Fruit fly (Drosophila melanogaster) whole organism, embryonic: Measurements from ENCODE around the gene CG7627.

ENCODE experiments used
- Aef1 ChIP-seq: fragments of 200-800 bp; sonication (Bioruptor generic); IDR thresholded peaks from 3 replicates; pipeline ENCODE4 v1.3.6; 2022; ENCODE audit warnings: missing biosample characterization, missing genetic modification characterization
- Antp ChIP-seq: fragments of 200-800 bp; sonication (Bioruptor generic); optimal IDR thresholded peaks from 3 replicates; lab custom pipeline; 2016; ENCODE audit warnings: missing biosample characterization, missing genetic modification characterization
- BEAF-32 ChIP-seq: fragments of 200-800 bp; sonication (Bioruptor generic); optimal IDR thresholded peaks from 3 replicates; lab custom pipeline; 2017; ENCODE audit warnings: missing biosample characterization, missing genetic modification characterization, mild to moderate bottlenecking, moderate library complexity, missing genetic modification reagents
- CG10147 ChIP-seq: fragments of 200-800 bp; sonication (Bioruptor generic); optimal IDR thresholded peaks from 2 replicates; lab custom pipeline; 2019; ENCODE audit warnings: missing biosample characterization, mild to moderate bottlenecking, missing genetic modification characterization, moderate library complexity
- CG10274 ChIP-seq: fragments of 200-800 bp; sonication (Bioruptor generic); optimal IDR thresholded peaks from 3 replicates; lab custom pipeline; 2017; ENCODE audit warnings: missing biosample characterization, mild to moderate bottlenecking, missing genetic modification characterization
- CG10462 ChIP-seq: fragments of 200-800 bp; sonication (Bioruptor generic); optimal IDR thresholded peaks from 2 replicates; lab custom pipeline; 2016; ENCODE audit warnings: missing biosample characterization, missing genetic modification characterization
- CG10959 ChIP-seq: fragments of 200-800 bp; sonication (Bioruptor generic); IDR thresholded peaks from 2 replicates; pipeline ENCODE4 v1.3.6; 2022; ENCODE audit warnings: missing biosample characterization, missing genetic modification characterization
- CG13624 ChIP-seq: fragments of 200-800 bp; sonication (Bioruptor generic); optimal IDR thresholded peaks from 2 replicates; lab custom pipeline; 2016; ENCODE audit warnings: missing biosample characterization, missing genetic modification characterization
- CG16815 ChIP-seq: fragments of 200-800 bp; sonication (Bioruptor generic); optimal IDR thresholded peaks from 3 replicates; lab custom pipeline; 2017; ENCODE audit warnings: missing biosample characterization, mild to moderate bottlenecking, missing genetic modification characterization
- CG16863 ChIP-seq: fragments of 200-800 bp; sonication (Bioruptor generic); optimal IDR thresholded peaks from 3 replicates; lab custom pipeline; 2016; ENCODE audit warnings: missing biosample characterization, missing genetic modification characterization
- CG17385 ChIP-seq: fragments of 200-800 bp; sonication (Bioruptor generic); optimal IDR thresholded peaks from 3 replicates; lab custom pipeline; 2018; ENCODE audit warnings: missing biosample characterization, mild to moderate bottlenecking, missing genetic modification characterization
- CG18262 ChIP-seq: fragments of 200-800 bp; optimal IDR thresholded peaks from 3 replicates; lab custom pipeline; 2019; ENCODE audit warnings: missing biosample characterization, mild to moderate bottlenecking, missing genetic modification characterization, moderate library complexity
- CG2202 ChIP-seq: fragments of 200-800 bp; sonication (Bioruptor generic); optimal IDR thresholded peaks from 2 replicates; lab custom pipeline; 2018; ENCODE audit warnings: missing biosample characterization, mild to moderate bottlenecking, missing genetic modification characterization
- CG2889 ChIP-seq: fragments of 200-800 bp; sonication (Bioruptor generic); IDR thresholded peaks from 3 replicates; pipeline ENCODE4 v1.3.6; 2022; ENCODE audit warnings: missing biosample characterization, missing genetic modification characterization
- CG31224 ChIP-seq: fragments of 200-800 bp; sonication (Bioruptor generic); IDR thresholded peaks from 2 replicates; pipeline ENCODE4 v1.3.6; 2022; ENCODE audit warnings: missing biosample characterization, missing genetic modification characterization
- CG32532 ChIP-seq: fragments of 200-800 bp; sonication (Bioruptor generic); IDR thresholded peaks from 2 replicates; pipeline ENCODE4 v1.3.6; 2022; ENCODE audit warnings: missing biosample characterization, missing genetic modification characterization
- CG42726 ChIP-seq: fragments of 200-800 bp; sonication (Bioruptor generic); IDR thresholded peaks from 2 replicates; pipeline ENCODE4 v1.3.6; 2022; ENCODE audit warnings: missing biosample characterization, missing genetic modification characterization; ENCODE audit not compliant: partially characterized antibody
- CG4360 ChIP-seq: fragments of 200-800 bp; sonication (Bioruptor generic); IDR thresholded peaks from 2 replicates; pipeline ENCODE4 v1.3.6; 2022; ENCODE audit warnings: missing biosample characterization, missing genetic modification characterization
- CG4617 ChIP-seq: fragments of 200-800 bp; sonication (Bioruptor generic); optimal IDR thresholded peaks from 3 replicates; lab custom pipeline; 2016; ENCODE audit warnings: missing biosample characterization, missing genetic modification characterization, borderline replicate concordance
- CG6765 ChIP-seq: fragments of 200-800 bp; sonication (Bioruptor generic); optimal IDR thresholded peaks from 3 replicates; lab custom pipeline; 2017; ENCODE audit warnings: missing biosample characterization, mild to moderate bottlenecking, missing genetic modification characterization
- CG8089 ChIP-seq: fragments of 200-800 bp; sonication (Bioruptor generic); optimal IDR thresholded peaks from 3 replicates; lab custom pipeline; 2016; ENCODE audit warnings: missing biosample characterization, missing genetic modification characterization
- CG8765 ChIP-seq: fragments of 200-800 bp; sonication (Bioruptor generic); IDR thresholded peaks from 2 replicates; pipeline ENCODE4 v1.3.6; 2022; ENCODE audit warnings: missing biosample characterization, missing genetic modification characterization
- CoRest ChIP-seq: fragments of 200-800 bp; sonication (Bioruptor generic); optimal IDR thresholded peaks from 3 replicates; lab custom pipeline; 2018; ENCODE audit warnings: missing biosample characterization, mild to moderate bottlenecking, missing genetic modification characterization, moderate library complexity
- Dll ChIP-seq: fragments of 200-800 bp; sonication (Bioruptor generic); IDR thresholded peaks from 4 replicates; pipeline ENCODE4 v1.3.6; 2022; ENCODE audit warnings: missing biosample characterization, missing genetic modification characterization; ENCODE audit not compliant: partially characterized antibody
- E2f1 ChIP-seq: fragments of 200-800 bp; sonication (Bioruptor generic); IDR thresholded peaks from 2 replicates; pipeline ENCODE4 v1.3.6; 2022; ENCODE audit warnings: missing biosample characterization, missing genetic modification characterization
- Ets97D ChIP-seq: fragments of 200-800 bp; sonication (Bioruptor generic); optimal IDR thresholded peaks from 3 replicates; lab custom pipeline; 2016; ENCODE audit warnings: missing biosample characterization, missing genetic modification characterization
- HmgZ ChIP-seq: fragments of 200-800 bp; sonication (Bioruptor generic); optimal IDR thresholded peaks from 2 replicates; lab custom pipeline; 2018; ENCODE audit warnings: missing biosample characterization, mild to moderate bottlenecking, missing genetic modification characterization
- Med ChIP-seq: fragments of 200-800 bp; sonication (Bioruptor generic); peaks from one replicate; lab custom pipeline; 2016; ENCODE audit warnings: missing biosample characterization, missing genetic modification characterization, mild to moderate bottlenecking, inconsistent platforms, moderate library complexity
- NC2α ChIP-seq: fragments of 200-800 bp; sonication (Bioruptor generic); optimal IDR thresholded peaks from 2 replicates; lab custom pipeline; 2016; ENCODE audit warnings: missing biosample characterization, missing genetic modification characterization
- NfI ChIP-seq: fragments of 200-800 bp; sonication (Bioruptor generic); optimal IDR thresholded peaks from 3 replicates; lab custom pipeline; 2018; ENCODE audit warnings: missing biosample characterization, mild to moderate bottlenecking, missing genetic modification characterization, moderate library complexity
- Poxn ChIP-seq: fragments of 200-800 bp; sonication (Bioruptor generic); IDR thresholded peaks from 2 replicates; pipeline ENCODE4 v1.3.6; 2022; ENCODE audit warnings: missing biosample characterization, missing genetic modification characterization
- Taf1 ChIP-seq: fragments of 200-800 bp; sonication (Bioruptor generic); IDR thresholded peaks from 2 replicates; pipeline ENCODE4 v1.3.6; 2022; ENCODE audit warnings: missing biosample characterization, missing genetic modification characterization
- Vsx1 ChIP-seq: fragments of 200-800 bp; sonication (Bioruptor generic); optimal IDR thresholded peaks from 2 replicates; lab custom pipeline; 2017; ENCODE audit warnings: missing biosample characterization, mild to moderate bottlenecking, missing genetic modification characterization, missing genetic modification reagents
- bcd ChIP-seq: fragments of 200-800 bp; sonication (Bioruptor generic); optimal IDR thresholded peaks from 2 replicates; lab custom pipeline; 2017; ENCODE audit warnings: missing biosample characterization, mild to moderate bottlenecking, missing genetic modification characterization
- dysf ChIP-seq: fragments of 200-800 bp; sonication (Bioruptor generic); IDR thresholded peaks from 3 replicates; pipeline ENCODE4 v1.3.6; 2022; ENCODE audit warnings: missing biosample characterization, missing genetic modification characterization
- esg ChIP-seq: fragments of 200-800 bp; sonication (Bioruptor generic); conservative IDR thresholded peaks from 2 replicates; pipeline ENCODE4 v1.3.6; 2022; ENCODE audit warnings: missing biosample characterization, missing genetic modification characterization
- gsb ChIP-seq: fragments of 200-800 bp; sonication (Bioruptor generic); IDR thresholded peaks from 2 replicates; pipeline ENCODE4 v1.3.6; 2022; ENCODE audit warnings: missing biosample characterization, missing genetic modification characterization
- her ChIP-seq: fragments of 200-800 bp; sonication (Bioruptor generic); optimal IDR thresholded peaks from 2 replicates; lab custom pipeline; 2016; ENCODE audit warnings: missing biosample characterization, missing genetic modification characterization
- mld ChIP-seq: fragments of 200-800 bp; sonication (Bioruptor generic); IDR thresholded peaks from 3 replicates; pipeline ENCODE4 v1.3.6; 2022; ENCODE audit warnings: missing biosample characterization, missing genetic modification characterization; ENCODE audit not compliant: partially characterized antibody
- p53 ChIP-seq: fragments of 200-800 bp; sonication (Bioruptor generic); optimal IDR thresholded peaks from 2 replicates; lab custom pipeline; 2016; ENCODE audit warnings: missing biosample characterization, missing genetic modification characterization
- ro ChIP-seq: fragments of 200-800 bp; sonication (Bioruptor generic); IDR thresholded peaks from 2 replicates; pipeline ENCODE4 v1.3.6; 2022; ENCODE audit warnings: missing biosample characterization, missing genetic modification characterization
- row ChIP-seq: fragments of 200-800 bp; sonication (Bioruptor generic); IDR thresholded peaks from 3 replicates; pipeline ENCODE4 v1.3.6; 2022; ENCODE audit warnings: missing biosample characterization, missing genetic modification characterization
- salm ChIP-seq: fragments of 200-800 bp; sonication (Bioruptor generic); optimal IDR thresholded peaks from 2 replicates; lab custom pipeline; 2018; ENCODE audit warnings: missing biosample characterization, mild to moderate bottlenecking, missing genetic modification characterization
- scrt ChIP-seq: fragments of 200-800 bp; sonication (Bioruptor generic); optimal IDR thresholded peaks from 2 replicates; lab custom pipeline; 2018; ENCODE audit warnings: missing biosample characterization, mild to moderate bottlenecking, missing genetic modification characterization, moderate library complexity
- slbo ChIP-seq: fragments of 200-800 bp; sonication (Bioruptor generic); IDR thresholded peaks from 2 replicates; pipeline ENCODE4 v1.3.6; 2022; ENCODE audit warnings: missing biosample characterization, missing genetic modification characterization
- sqz ChIP-seq: fragments of 200-800 bp; sonication (Bioruptor generic); optimal IDR thresholded peaks from 3 replicates; lab custom pipeline; 2018; ENCODE audit warnings: missing biosample characterization, mild to moderate bottlenecking, missing genetic modification characterization
- tna ChIP-seq: fragments of 200-800 bp; sonication (Bioruptor generic); IDR thresholded peaks from 2 replicates; pipeline ENCODE4 v1.3.6; 2022; ENCODE audit warnings: missing biosample characterization, missing genetic modification characterization; ENCODE audit not compliant: partially characterized antibody
- ttk ChIP-seq: fragments of 200-800 bp; sonication (Bioruptor generic); IDR thresholded peaks from 2 replicates; pipeline ENCODE4 v2.1.2; 2022; ENCODE audit warnings: missing biosample characterization, missing genetic modification characterization
- unc-4 ChIP-seq: fragments of 200-800 bp; sonication (Bioruptor generic); IDR thresholded peaks from 2 replicates; pipeline ENCODE4 v1.3.6; 2022; ENCODE audit warnings: missing biosample characterization, missing genetic modification characterization; ENCODE audit not compliant: partially characterized antibody
- vfl ChIP-seq: fragments of 200-800 bp; sonication (Bioruptor generic); optimal IDR thresholded peaks from 2 replicates; lab custom pipeline; 2016; ENCODE audit warnings: missing biosample characterization, missing genetic modification characterization
- yki ChIP-seq: fragments of >200 bp; optimal IDR thresholded peaks from 3 replicates; lab custom pipeline; 2018

The CG7627 gene

dm6 chr2L:8384108-8384601, 21.9 kb upstream of the CG7627 start, which contains the start of the genes Dad1 and CG13384 (continued):
- TF ChIP-seq CG10462 (GFP tag; lab: Kevin White, UChicago), result peak; percentile 81
- TF ChIP-seq CG8089 (GFP tag; lab: Kevin White, UChicago), result peak; percentile 51
- TF ChIP-seq CG42726 (GFP tag; lab: Robert Waterston, UW), result peak; percentile 49; the same call in 1 of the 2 replicates
- TF ChIP-seq CG4360 (GFP tag; lab: Robert Waterston, UW), result 0 out of 2 replicates have a peak, but pooled peaks have one; percentile 42
- peak; percentile 84 for TF ChIP-seq CG2889 (GFP tag; lab: Robert Waterston, UW)
- TF ChIP-seq tna (GFP tag; lab: Robert Waterston, UW), result no peak
- TF ChIP-seq CG8765, result peak; percentile 78; the same call in 1 of the 2 replicates
- peak; percentile 86 for TF ChIP-seq HmgZ
- TF ChIP-seq E2f1, result peak; percentile 93
- no peak for TF ChIP-seq yki (lab: Kevin White, UChicago)
- TF ChIP-seq CG10274, result peak; percentile 50
- peak; percentile 92 for TF ChIP-seq CG17385 (GFP tag; lab: Kevin White, UChicago)
- peak; percentile 72 for TF ChIP-seq ro (GFP tag; lab: Robert Waterston, UW)
- TF ChIP-seq CG4617 (GFP tag; lab: Kevin White, UChicago), result peak; percentile 50
- peak; percentile 96 for TF ChIP-seq dysf (GFP tag; lab: Robert Waterston, UW)
- TF ChIP-seq ttk (GFP tag; lab: Robert Waterston, UW), result peak; percentile 81
- TF ChIP-seq Taf1 (GFP tag; lab: Robert Waterston, UW), result peak; percentile 83
- peak; percentile 79 for TF ChIP-seq Poxn (GFP tag; lab: Robert Waterston, UW)
- TF ChIP-seq Vsx1 (GFP tag; lab: Kevin White, UChicago), result peak; percentile 78
- peak; percentile 94 for TF ChIP-seq esg (GFP tag; lab: Robert Waterston, UW)
- peak; percentile 78 for TF ChIP-seq gsb (GFP tag; lab: Robert Waterston, UW)
- peak; percentile 68 for TF ChIP-seq BEAF-32 (GFP tag; lab: Kevin White, UChicago)
- TF ChIP-seq Aef1 (GFP tag; lab: Robert Waterston, UW), result peak; percentile 74
- peak; percentile 81 for TF ChIP-seq CG2202
- TF ChIP-seq CG16863 (GFP tag; lab: Kevin White, UChicago), result peak; percentile 28
- TF ChIP-seq slbo (GFP tag; lab: Robert Waterston, UW), result peak; percentile 96
- peak; percentile 68; the same call in 3 of the 4 replicates for TF ChIP-seq Dll (GFP tag; lab: Robert Waterston, UW)
- TF ChIP-seq scrt (GFP tag; lab: Kevin White, UChicago), result peak; percentile 85
- peak; percentile 61 for TF ChIP-seq vfl (GFP tag; lab: Kevin White, UChicago)
- TF ChIP-seq CG13624, result peak; percentile 44
- TF ChIP-seq salm (tag; lab: Kevin White, UChicago), result peak; percentile 87
- no peak for TF ChIP-seq Antp
- TF ChIP-seq CoRest (tag; lab: Kevin White, UChicago), result peak; percentile 98
- TF ChIP-seq CG31224, result peak; percentile 85
- TF ChIP-seq CG32532 (GFP tag; lab: Robert Waterston, UW), result peak; percentile 96
- TF ChIP-seq her, result peak; percentile 26
- TF ChIP-seq Med (GFP tag; lab: Kevin White, UChicago), result peak; percentile 78
- TF ChIP-seq sqz (GFP tag; lab: Kevin White, UChicago), result peak; percentile 84
- peak; percentile 94 for TF ChIP-seq CG10147 (GFP tag; lab: Kevin White, UChicago)
- TF ChIP-seq CG6765 (GFP tag; lab: Kevin White, UChicago), result peak; percentile 94
- TF ChIP-seq CG16815, result peak; percentile 92
- TF ChIP-seq bcd (GFP tag; lab: Kevin White, UChicago), result peak; percentile 92
- TF ChIP-seq row (GFP tag; lab: Robert Waterston, UW), result peak; percentile 99
- peak; percentile 55 for TF ChIP-seq Ets97D (GFP tag; lab: Kevin White, UChicago)
- peak; percentile 91 for TF ChIP-seq NfI
- 0 out of 2 replicates have a peak, but pooled peaks have one; percentile 51 for TF ChIP-seq unc-4 (GFP tag; lab: Robert Waterston, UW)
- no peak for TF ChIP-seq mld
- TF ChIP-seq CG18262, result peak; percentile 94
- peak; percentile 5 for TF ChIP-seq NC2α (GFP tag; lab: Kevin White, UChicago)
- TF ChIP-seq CG10959, result peak; percentile 69
- TF ChIP-seq p53, result no peak
